Worm (Caenorhabditis elegans) whole organism, L4 larva: ENCODE results near the gene Y17G7B.8.
A peak's percentile ranks its signal among the peaks of the same experiment; 100 is the strongest.

Source experiments
- D1046.2 ChIP-seq: fragments of 200-800 bp; sonication (Bioruptor generic); IDR thresholded peaks from 2 replicates; pipeline ENCODE4 v1.3.6; 2022; ENCODE audit warnings: missing genetic modification characterization, missing compliant biosample characterization
- F26F4.8 ChIP-seq: fragments of 200-800 bp; sonication (Bioruptor generic); conservative IDR thresholded peaks from 2 replicates; pipeline ENCODE4 v1.3.6; 2022; ENCODE audit warnings: missing genetic modification characterization, missing compliant biosample characterization
- F44E2.7 ChIP-seq: fragments of 200-800 bp; sonication (Bioruptor generic); IDR thresholded peaks from 2 replicates; pipeline ENCODE4 v2.1.2; 2022; ENCODE audit warnings: missing genetic modification characterization, missing compliant biosample characterization
- Y105C5A.15 ChIP-seq: fragments of 200-800 bp; sonication (Bioruptor generic); IDR thresholded peaks from 2 replicates; pipeline ENCODE4 v1.3.6; 2022; ENCODE audit warnings: missing genetic modification characterization, missing compliant biosample characterization
- Y5F2A.4 ChIP-seq: fragments of 200-800 bp; sonication (Bioruptor generic); optimal IDR thresholded peaks from 2 replicates; lab custom pipeline; 2018; ENCODE audit warnings: mild to moderate bottlenecking, missing genetic modification characterization, missing compliant biosample characterization
- ZK337.2 ChIP-seq: fragments of 200-800 bp; sonication (Bioruptor generic); IDR thresholded peaks from 2 replicates; pipeline ENCODE4 v1.3.6; 2022; ENCODE audit warnings: missing genetic modification reagents, missing genetic modification characterization, missing compliant biosample characterization
- aly-2 ChIP-seq: sonication (generic microtip); optimal IDR thresholded peaks from 2 replicates; lab custom pipeline; 2018; ENCODE audit warnings: missing biosample characterization, missing genetic modification characterization
- ama-1 ChIP-seq: fragments of 150-350 bp; optimal IDR thresholded peaks from 2 replicates; lab custom pipeline; 2014; ENCODE audit warnings: inconsistent platforms, mixed read lengths
- ceh-28 ChIP-seq: fragments of 150-350 bp; optimal IDR thresholded peaks from 2 replicates; lab custom pipeline; 2014; ENCODE audit warnings: missing biosample characterization, missing genetic modification reagents, missing genetic modification characterization
- daf-16 ChIP-seq, 3 experiments: sonication (generic microtip); optimal IDR thresholded peaks; 2 replicates each; lab custom pipeline; 2016 to 2017; ENCODE audit warnings: missing genetic modification characterization in 3 of 3, missing genetic modification reagents in 3 of 3, mild to moderate bottlenecking in 2 of 3, missing compliant biosample characterization in 2 of 3, missing biosample characterization in 1 of 3, moderate library complexity in 1 of 3
- dmd-6 ChIP-seq: fragments of 200-800 bp; sonication (Bioruptor generic); IDR thresholded peaks from 2 replicates; pipeline ENCODE4 v1.3.6; 2022; ENCODE audit warnings: missing genetic modification reagents, missing genetic modification characterization, missing compliant biosample characterization
- dpl-1 ChIP-seq: fragments of 150-350 bp; optimal IDR thresholded peaks from 2 replicates; lab custom pipeline; 2014; ENCODE audit warnings: missing biosample characterization, missing genetic modification reagents, missing genetic modification characterization
- duxl-1 ChIP-seq: sonication (generic microtip); optimal IDR thresholded peaks from 2 replicates; lab custom pipeline; 2016; ENCODE audit warnings: mild to moderate bottlenecking, missing genetic modification characterization, moderate library complexity, missing compliant biosample characterization; ENCODE audit not compliant: poor library complexity
- dve-1 ChIP-seq: sonication (generic microtip); optimal IDR thresholded peaks from 2 replicates; lab custom pipeline; 2017; ENCODE audit warnings: antibody characterized with exemption, mild to moderate bottlenecking, missing genetic modification characterization, missing compliant biosample characterization; ENCODE audit not compliant: insufficient read depth
- egl-27 ChIP-seq: sonication (generic microtip); optimal IDR thresholded peaks from 3 replicates; lab custom pipeline; 2017; ENCODE audit warnings: missing biosample characterization, missing genetic modification reagents, missing genetic modification characterization
- fos-1 ChIP-seq: fragments of 150-350 bp; optimal IDR thresholded peaks from 2 replicates; lab custom pipeline; 2014; ENCODE audit warnings: missing biosample characterization, missing genetic modification characterization
- jun-1 ChIP-seq: fragments of 150-350 bp; optimal IDR thresholded peaks from 2 replicates; lab custom pipeline; 2014; ENCODE audit warnings: missing biosample characterization, missing genetic modification reagents, missing genetic modification characterization
- lin-15B ChIP-seq: fragments of 150-350 bp; sonication (generic microtip); optimal IDR thresholded peaks from 3 replicates; lab custom pipeline; 2014; ENCODE audit warnings: missing biosample characterization, missing genetic modification characterization
- lin-39 ChIP-seq: fragments of 150-350 bp; optimal IDR thresholded peaks from 2 replicates; lab custom pipeline; 2014; ENCODE audit warnings: missing biosample characterization, missing genetic modification reagents, missing genetic modification characterization
- lir-3 ChIP-seq: sonication (generic microtip); optimal IDR thresholded peaks from 2 replicates; lab custom pipeline; 2016; ENCODE audit warnings: mild to moderate bottlenecking, missing genetic modification characterization, missing compliant biosample characterization
- lsy-2 ChIP-seq, 2 experiments: fragments of 150-350 bp in 1 of 2; sonication (generic microtip) in 1 of 2; optimal IDR thresholded peaks; 2 replicates each; lab custom pipeline; 2014 to 2017; ENCODE audit warnings: missing biosample characterization in 2 of 2, missing genetic modification characterization in 2 of 2
- madf-5 ChIP-seq, 2 experiments: fragments of 200-800 bp; sonication (Bioruptor generic); IDR thresholded peaks; 2 replicates each; pipeline ENCODE4 v1.3.6; 2022; ENCODE audit warnings: missing compliant biosample characterization in 2 of 2, missing genetic modification characterization in 2 of 2
- madf-9 ChIP-seq: fragments of 200-800 bp; sonication (Bioruptor generic); conservative IDR thresholded peaks from 2 replicates; pipeline ENCODE4 v1.3.6; 2022; ENCODE audit warnings: missing genetic modification reagents, missing genetic modification characterization, missing compliant biosample characterization
- mdl-1 ChIP-seq, 2 experiments: fragments of 150-350 bp in 1 of 2; sonication (generic microtip) in 1 of 2; optimal IDR thresholded peaks; 2 replicates each; lab custom pipeline; 2014 to 2017; ENCODE audit warnings: missing biosample characterization in 2 of 2, missing genetic modification characterization in 2 of 2
- mep-1 ChIP-seq: fragments of 150-350 bp; sonication (generic microtip); optimal IDR thresholded peaks from 3 replicates; lab custom pipeline; 2014; ENCODE audit warnings: missing biosample characterization, missing genetic modification characterization
- mxl-3 ChIP-seq: fragments of 200-800 bp; sonication (Bioruptor generic); optimal IDR thresholded peaks from 2 replicates; lab custom pipeline; 2018; ENCODE audit warnings: mild to moderate bottlenecking, missing genetic modification characterization, missing compliant biosample characterization
- nhr-11 ChIP-seq: fragments of 150-350 bp; optimal IDR thresholded peaks from 2 replicates; lab custom pipeline; 2014; ENCODE audit warnings: missing biosample characterization, missing genetic modification characterization
- nhr-237 ChIP-seq: sonication (generic microtip); optimal IDR thresholded peaks from 2 replicates; lab custom pipeline; 2017; ENCODE audit warnings: missing biosample characterization, missing genetic modification characterization
- nhr-6 ChIP-seq: fragments of 150-350 bp; optimal IDR thresholded peaks from 2 replicates; lab custom pipeline; 2014; ENCODE audit warnings: missing biosample characterization, missing genetic modification characterization
- set-16 ChIP-seq: fragments of 200-800 bp; sonication (Bioruptor generic); IDR thresholded peaks from 2 replicates; pipeline ENCODE4 v1.3.6; 2022; ENCODE audit warnings: missing genetic modification reagents, missing genetic modification characterization, missing compliant biosample characterization
- skn-1 ChIP-seq: fragments of 150-350 bp; optimal IDR thresholded peaks from 2 replicates; lab custom pipeline; 2014; ENCODE audit warnings: missing biosample characterization, missing genetic modification characterization
- spr-3 ChIP-seq: fragments of 200-800 bp; sonication (Bioruptor generic); optimal IDR thresholded peaks from 2 replicates; lab custom pipeline; 2018; ENCODE audit warnings: mild to moderate bottlenecking, missing genetic modification characterization, missing compliant biosample characterization
- unc-62 ChIP-seq, 3 experiments: fragments of 150-350 bp in 1 of 3; sonication (generic microtip); optimal IDR thresholded peaks in 2 of 3; peaks in 1 of 3; 1 replicate in 1 of 3; 2 replicates in 2 of 3; lab custom pipeline; 2014 to 2017; ENCODE audit warnings: missing biosample characterization in 3 of 3, missing genetic modification characterization in 3 of 3, missing genetic modification reagents in 3 of 3, missing genotype in 1 of 3
- zip-2 ChIP-seq: fragments of 150-350 bp; optimal IDR thresholded peaks from 2 replicates; lab custom pipeline; 2014; ENCODE audit warnings: missing biosample characterization, missing genetic modification characterization
- ztf-11 ChIP-seq: fragments of 150-350 bp; optimal IDR thresholded peaks from 2 replicates; lab custom pipeline; 2014; ENCODE audit warnings: missing biosample characterization, missing genetic modification characterization
- ztf-7 ChIP-seq: fragments of 150-350 bp; optimal IDR thresholded peaks from 2 replicates; lab custom pipeline; 2014; ENCODE audit warnings: missing biosample characterization, missing genetic modification characterization

Gene Y17G7B.8

ce11 chrII:12040167-12040566 lies 12.6 kb upstream of the Y17G7B.8 start (continued):
- TF ChIP-seq dve-1 (tag; lab: Kevin White, UChicago) (peak; percentile 87), D1046.2 (GFP tag; lab: Robert Waterston, UW) (no peak), fos-1 (tag; lab: Kevin White, UChicago) (no peak), lsy-2 (tag; optimal IDR thresholded peaks at IDR 0.05; lab: Kevin White, UChicago) (peak in 1 of 2 experiments; percentile 77), Y5F2A.4 (GFP tag; lab: Kevin White, UChicago) (no peak), F26F4.8 (GFP tag; lab: Robert Waterston, UW) (no peak)
- TF ChIP-seq, all 104 proteins: peak for 26

- TF ChIP-seq spr-3 (no peak), lin-39 (tag; lab: Kevin White, UChicago) (no peak), fos-1 (tag; lab: Kevin White, UChicago) (no peak), duxl-1 (tag; lab: Kevin White, UChicago) (no peak), dpl-1 (GFP tag; lab: Kevin White, UChicago) (no peak), lir-3 (tag; lab: Kevin White, UChicago) (no peak), madf-9 (no peak), nhr-11 (no peak), lsy-2 (tag; optimal IDR thresholded peaks at IDR 0.05; lab: Kevin White, UChicago) (no peak), dmd-6 (GFP tag; lab: Robert Waterston, UW) (no peak), skn-1 (tag; lab: Kevin White, UChicago) (no peak), mxl-3 (GFP tag; lab: Kevin White, UChicago) (no peak), Y105C5A.15 (GFP tag; lab: Robert Waterston, UW) (no peak), nhr-6 (tag; lab: Kevin White, UChicago) (no peak), jun-1 (tag; lab: Kevin White, UChicago) (no peak), F44E2.7 (GFP tag; lab: Robert Waterston, UW) (no peak), egl-27 (tag; lab: Kevin White, UChicago) (no peak), ztf-7 (tag; lab: Kevin White, UChicago) (no peak), set-16 (no peak)
- TF ChIP-seq, all 104 proteins: peak for 0
These were observed 11.5 kb upstream of the Y17G7B.8 start, which contains the start of gene tpi-1 for ce11 chrII:12039039-12039438. Gene tpi-1, minus strand, starts transcription at chrII:12039139.

- TF ChIP-seq daf-16 (GFP tag; optimal IDR thresholded peaks at IDR 0.05; lab: Kevin White, UChicago) (no peak), daf-16 (tag; optimal IDR thresholded peaks at IDR 0.05; lab: Kevin White, UChicago) (peak; percentile 1), ztf-11 (tag; lab: Kevin White, UChicago) (no peak), mxl-3 (GFP tag; lab: Kevin White, UChicago) (no peak), F44E2.7 (GFP tag; lab: Robert Waterston, UW) (no peak), nhr-237 (no peak), ZK337.2 (no peak), mdl-1 (tag; optimal IDR thresholded peaks at IDR 0.05; lab: Kevin White, UChicago) (no peak), ceh-28 (peak; percentile 69), madf-5 (GFP tag; IDR thresholded peaks at IDR 0.05; lab: Robert Waterston, UW) (no peak), lin-15B (no peak), lir-3 (tag; lab: Kevin White, UChicago) (no peak), ama-1 (lab: Kevin White, UChicago) (peak; percentile 81), aly-2 (tag; lab: Kevin White, UChicago) (no peak), nhr-6 (tag; lab: Kevin White, UChicago) (no peak), unc-62 (GFP tag; optimal IDR thresholded peaks at IDR 0.05 in 1 of 2; lab: Kevin White, UChicago) (no peak), unc-62 (tag; optimal IDR thresholded peaks at IDR 0.05; lab: Kevin White, UChicago) (no peak), mep-1 (tag; lab: Kevin White, UChicago) (no peak), zip-2 (tag; lab: Kevin White, UChicago) (no peak)
These were observed 9.0 kb upstream of the Y17G7B.8 start, which contains the start of gene cyn-16 for ce11 chrII:12036516-12036915. Gene cyn-16, minus strand, starts transcription at chrII:12036742.
